Fruit fly (Drosophila melanogaster): ENCODE measurements around the gene GNBP3.

dm6 chr3L:8968437-8968836 is 13.6 kb downstream of the GNBP3 start, which contains the start of gene CG5026:
- TF ChIP-seq CG8478 (optimal IDR thresholded peaks at IDR 0.05) (no peak), CTCF (optimal IDR thresholded peaks at IDR 0.05) (no peak)
